Worm (Caenorhabditis elegans): ENCODE data around the gene gfm-1.

Gene gfm-1

ce11 chrII:13117135-13117534, at the start of gene gfm-1:
Gene gfm-1 (plus strand): TSS chrII:13117483.
- no peak for TF ChIP-seq hlh-1 (tag; optimal IDR thresholded peaks at IDR 0.05)
- no peak for TF ChIP-seq cnd-1 (tag; optimal IDR thresholded peaks at IDR 0.05)
- peak; percentile 61 for TF ChIP-seq sptf-1 (tag; optimal IDR thresholded peaks at IDR 0.05)
- TF ChIP-seq mep-1 (tag; optimal IDR thresholded peaks at IDR 0.05): peak; percentile 20
- TF ChIP-seq nhr-237 (tag; optimal IDR thresholded peaks at IDR 0.05): no peak
- peak; percentile 14 for TF ChIP-seq lsy-2 (tag; optimal IDR thresholded peaks at IDR 0.05)
- TF ChIP-seq ham-2 (GFP tag; optimal IDR thresholded peaks at IDR 0.05): no peak
- no peak for TF ChIP-seq elt-3 (tag; optimal IDR thresholded peaks at IDR 0.05)
- TF ChIP-seq sem-2 (GFP tag; optimal IDR thresholded peaks at IDR 0.05): no peak
- TF ChIP-seq ces-1 (GFP tag; optimal IDR thresholded peaks at IDR 0.05): peak; percentile 55

ce11 chrII:13073102-13073501, 44.2 kb upstream of the gfm-1 start, which contains the start of gene F42G4.5:
Gene F42G4.5 (plus strand): TSS chrII:13073480.
- TF ChIP-seq flh-1 (GFP tag; optimal IDR thresholded peaks at IDR 0.05): no peak
- no peak for TF ChIP-seq lsy-2 (tag; optimal IDR thresholded peaks at IDR 0.05)
- TF ChIP-seq blmp-1 (tag; optimal IDR thresholded peaks at IDR 0.05): no peak

ce11 chrII:13073742-13074141, 43.5 kb upstream of the gfm-1 start:
- no peak for TF ChIP-seq sem-2 (GFP tag; optimal IDR thresholded peaks at IDR 0.05)
- TF ChIP-seq ceh-43 (GFP tag; optimal IDR thresholded peaks at IDR 0.05): no peak
- no peak for TF ChIP-seq bed-3 (GFP tag; optimal IDR thresholded peaks at IDR 0.05)
- TF ChIP-seq ceh-83 (GFP tag; optimal IDR thresholded peaks at IDR 0.05): no peak
- TF ChIP-seq elt-3 (tag; optimal IDR thresholded peaks at IDR 0.05): no peak
- TF ChIP-seq cnd-1 (tag; optimal IDR thresholded peaks at IDR 0.05): no peak
- TF ChIP-seq mls-2 (tag; optimal IDR thresholded peaks at IDR 0.05): no peak
- TF ChIP-seq lin-13 (tag; optimal IDR thresholded peaks at IDR 0.05): no peak
- no peak for TF ChIP-seq nhr-12 (tag; optimal IDR thresholded peaks at IDR 0.05)
- no peak for TF ChIP-seq nhr-28 (tag; optimal IDR thresholded peaks at IDR 0.05)
- no peak for TF ChIP-seq hlh-1 (tag; optimal IDR thresholded peaks at IDR 0.05)
- TF ChIP-seq ztf-11 (tag; optimal IDR thresholded peaks at IDR 0.05): no peak
- no peak for TF ChIP-seq snpc-4 (tag; optimal IDR thresholded peaks at IDR 0.05)
- no peak for TF ChIP-seq mab-5 (tag; optimal IDR thresholded peaks at IDR 0.05)
- no peak for TF ChIP-seq nhr-76 (tag; optimal IDR thresholded peaks at IDR 0.05)
- no peak for TF ChIP-seq ham-2 (GFP tag; optimal IDR thresholded peaks at IDR 0.05)
- no peak for TF ChIP-seq lin-32 (GFP tag; optimal IDR thresholded peaks at IDR 0.05)
- TF ChIP-seq M03D4.4 (tag; optimal IDR thresholded peaks at IDR 0.05): no peak
- no peak for TF ChIP-seq zip-8 (tag; optimal IDR thresholded peaks at IDR 0.05)

- no peak for TF ChIP-seq ceh-83 (GFP tag; optimal IDR thresholded peaks at IDR 0.05)
- no peak for TF ChIP-seq M03D4.4 (tag; optimal IDR thresholded peaks at IDR 0.05)
- no peak for TF ChIP-seq pha-4 (tag; optimal IDR thresholded peaks at IDR 0.05)
- TF ChIP-seq blmp-1 (tag; optimal IDR thresholded peaks at IDR 0.05): no peak
- no peak for TF ChIP-seq unc-39 (tag; optimal IDR thresholded peaks at IDR 0.05)
- TF ChIP-seq ham-2 (GFP tag; optimal IDR thresholded peaks at IDR 0.05): no peak
- TF ChIP-seq nhr-2 (tag; optimal IDR thresholded peaks at IDR 0.05): no peak
- TF ChIP-seq zip-8 (tag; optimal IDR thresholded peaks at IDR 0.05): no peak
- TF ChIP-seq nhr-76 (tag; optimal IDR thresholded peaks at IDR 0.05): no peak
- no peak for TF ChIP-seq mep-1 (tag; optimal IDR thresholded peaks at IDR 0.05)
- TF ChIP-seq elt-1 (tag; optimal IDR thresholded peaks at IDR 0.05; ENCODE audit: borderline replicate concordance, insufficient read depth): no peak
- no peak for TF ChIP-seq bed-3 (GFP tag; optimal IDR thresholded peaks at IDR 0.05)
- no peak for TF ChIP-seq unc-62 (GFP tag; optimal IDR thresholded peaks at IDR 0.05)
These were observed 40.9 kb upstream of the gfm-1 start for ce11 chrII:13076301-13076916.

ce11 chrII:13077746-13078145, 39.5 kb upstream of the gfm-1 start:
- TF ChIP-seq ceh-39 (tag; optimal IDR thresholded peaks at IDR 0.05): no peak
- no peak for TF ChIP-seq unc-62 (GFP tag; optimal IDR thresholded peaks at IDR 0.05)
- no peak for TF ChIP-seq pha-4 (tag; optimal IDR thresholded peaks at IDR 0.05)
